Worm (Caenorhabditis elegans) whole organism, L4 larva: Measurements from ENCODE around the gene unc-64.

Experiments
- D1046.2 ChIP-seq: fragments of 200-800 bp; sonication (Bioruptor generic); IDR thresholded peaks from 2 replicates; pipeline ENCODE4 v1.3.6; 2022; ENCODE audit warnings: missing genetic modification characterization, missing compliant biosample characterization
- F49E8.2 ChIP-seq: sonication (generic microtip); optimal IDR thresholded peaks from 2 replicates; lab custom pipeline; 2016; ENCODE audit warnings: missing compliant biosample characterization, mild to moderate bottlenecking, missing genetic modification characterization, borderline replicate concordance
- R02D3.7 ChIP-seq: fragments of 150-350 bp; sonication (generic microtip); optimal IDR thresholded peaks from 3 replicates; lab custom pipeline; 2014; ENCODE audit warnings: missing biosample characterization, missing genetic modification characterization
- Y5F2A.4 ChIP-seq: fragments of 200-800 bp; sonication (Bioruptor generic); optimal IDR thresholded peaks from 2 replicates; lab custom pipeline; 2018; ENCODE audit warnings: mild to moderate bottlenecking, missing genetic modification characterization, missing compliant biosample characterization
- Y75B8A.6 ChIP-seq: fragments of 200-800 bp; sonication (Bioruptor generic); IDR thresholded peaks from 2 replicates; pipeline ENCODE4 v1.3.6; 2022; ENCODE audit warnings: missing genetic modification reagents, missing genetic modification characterization, missing compliant biosample characterization
- ama-1 ChIP-seq: fragments of 150-350 bp; optimal IDR thresholded peaks from 2 replicates; lab custom pipeline; 2014; ENCODE audit warnings: inconsistent platforms, mixed read lengths
- arid-1 ChIP-seq: fragments of 200-800 bp; sonication (Bioruptor generic); conservative IDR thresholded peaks from 2 replicates; pipeline ENCODE4 v1.3.6; 2022; ENCODE audit warnings: missing genetic modification reagents, missing genetic modification characterization, missing compliant biosample characterization
- attf-4 ChIP-seq: sonication (generic microtip); optimal IDR thresholded peaks from 3 replicates; lab custom pipeline; 2017; ENCODE audit warnings: missing biosample characterization, missing genetic modification characterization
- ceh-32 ChIP-seq: sonication (generic microtip); optimal IDR thresholded peaks from 2 replicates; lab custom pipeline; 2016; ENCODE audit warnings: mild to moderate bottlenecking, missing genetic modification characterization, missing compliant biosample characterization; ENCODE audit not compliant: poor library complexity
- ceh-62 ChIP-seq: sonication (generic microtip); optimal IDR thresholded peaks from 2 replicates; lab custom pipeline; 2017; ENCODE audit warnings: missing biosample characterization, missing genetic modification characterization
- cey-2 ChIP-seq: sonication (generic microtip); optimal IDR thresholded peaks from 3 replicates; lab custom pipeline; 2017; ENCODE audit warnings: missing genetic modification characterization, mild to moderate bottlenecking, missing compliant biosample characterization, antibody characterized with exemption, borderline replicate concordance; ENCODE audit not compliant: insufficient read depth
- daf-16 ChIP-seq, 3 experiments: sonication (generic microtip); optimal IDR thresholded peaks; 2 replicates each; lab custom pipeline; 2016 to 2017; ENCODE audit warnings: missing genetic modification characterization in 3 of 3, missing genetic modification reagents in 3 of 3, mild to moderate bottlenecking in 2 of 3, missing compliant biosample characterization in 2 of 3, missing biosample characterization in 1 of 3, moderate library complexity in 1 of 3
- dmd-9 ChIP-seq: fragments of 200-800 bp; sonication (Bioruptor generic); IDR thresholded peaks from 2 replicates; pipeline ENCODE4 v1.3.6; 2022; ENCODE audit warnings: missing genetic modification reagents, missing genetic modification characterization, missing compliant biosample characterization
- duxl-1 ChIP-seq: sonication (generic microtip); optimal IDR thresholded peaks from 2 replicates; lab custom pipeline; 2016; ENCODE audit warnings: mild to moderate bottlenecking, missing genetic modification characterization, moderate library complexity, missing compliant biosample characterization; ENCODE audit not compliant: poor library complexity
- fos-1 ChIP-seq: fragments of 150-350 bp; optimal IDR thresholded peaks from 2 replicates; lab custom pipeline; 2014; ENCODE audit warnings: missing biosample characterization, missing genetic modification characterization
- hlh-11 ChIP-seq: fragments of 200-800 bp; sonication (Bioruptor generic); optimal IDR thresholded peaks from 2 replicates; lab custom pipeline; 2018; ENCODE audit warnings: mild to moderate bottlenecking, missing genetic modification characterization, missing compliant biosample characterization
- hlh-30 ChIP-seq: sonication (generic microtip); optimal IDR thresholded peaks from 2 replicates; lab custom pipeline; 2017; ENCODE audit warnings: antibody characterized with exemption, mild to moderate bottlenecking, missing genetic modification characterization, missing compliant biosample characterization; ENCODE audit not compliant: insufficient read depth
- hmg-1.1 ChIP-seq: fragments of 200-800 bp; sonication (Bioruptor generic); IDR thresholded peaks from 2 replicates; pipeline ENCODE4 v1.3.6; 2022; ENCODE audit warnings: missing genetic modification reagents, missing genetic modification characterization, missing compliant biosample characterization
- lin-13 ChIP-seq: fragments of 150-350 bp; optimal IDR thresholded peaks from 2 replicates; lab custom pipeline; 2014; ENCODE audit warnings: missing biosample characterization, missing genetic modification reagents, missing genetic modification characterization
- lin-29 ChIP-seq: fragments of 200-800 bp; sonication (Bioruptor generic); IDR thresholded peaks from 2 replicates; pipeline ENCODE4 v1.3.6; 2022; ENCODE audit warnings: missing genetic modification reagents, missing genetic modification characterization, missing compliant biosample characterization
- lir-3 ChIP-seq: sonication (generic microtip); optimal IDR thresholded peaks from 2 replicates; lab custom pipeline; 2016; ENCODE audit warnings: mild to moderate bottlenecking, missing genetic modification characterization, missing compliant biosample characterization
- madf-5 ChIP-seq, 2 experiments: fragments of 200-800 bp; sonication (Bioruptor generic); IDR thresholded peaks; 2 replicates each; pipeline ENCODE4 v1.3.6; 2022; ENCODE audit warnings: missing compliant biosample characterization in 2 of 2, missing genetic modification characterization in 2 of 2
- mes-2 ChIP-seq: sonication (generic microtip); optimal IDR thresholded peaks from 2 replicates; lab custom pipeline; 2016; ENCODE audit warnings: missing genotype, mild to moderate bottlenecking, missing genetic modification characterization, missing compliant biosample characterization; ENCODE audit not compliant: poor library complexity, severe bottlenecking
- mxl-3 ChIP-seq: fragments of 200-800 bp; sonication (Bioruptor generic); optimal IDR thresholded peaks from 2 replicates; lab custom pipeline; 2018; ENCODE audit warnings: mild to moderate bottlenecking, missing genetic modification characterization, missing compliant biosample characterization
- nhr-10 ChIP-seq: fragments of 150-350 bp; optimal IDR thresholded peaks from 2 replicates; lab custom pipeline; 2014; ENCODE audit warnings: missing biosample characterization, missing genetic modification characterization
- nhr-111 ChIP-seq: fragments of 200-800 bp; sonication (Bioruptor generic); optimal IDR thresholded peaks from 2 replicates; lab custom pipeline; 2018; ENCODE audit warnings: mild to moderate bottlenecking, missing genetic modification characterization, missing compliant biosample characterization
- nhr-76 ChIP-seq: fragments of 150-350 bp; optimal IDR thresholded peaks from 2 replicates; lab custom pipeline; 2014; ENCODE audit warnings: missing biosample characterization, missing genetic modification characterization
- nhr-77 ChIP-seq: fragments of 150-350 bp; optimal IDR thresholded peaks from 2 replicates; lab custom pipeline; 2014; ENCODE audit warnings: missing biosample characterization, missing genetic modification characterization
- php-3 ChIP-seq: fragments of 200-800 bp; sonication (Bioruptor generic); IDR thresholded peaks from 2 replicates; pipeline ENCODE4 v1.3.6; 2022; ENCODE audit warnings: missing genetic modification reagents, missing genetic modification characterization, missing compliant biosample characterization
- pqm-1 ChIP-seq: sonication (generic microtip); optimal IDR thresholded peaks from 2 replicates; lab custom pipeline; 2017; ENCODE audit warnings: missing biosample characterization, missing genetic modification characterization
- saeg-2 ChIP-seq: fragments of 200-800 bp; sonication (Bioruptor generic); IDR thresholded peaks from 2 replicates; pipeline ENCODE4 v1.3.6; 2022; ENCODE audit warnings: missing genetic modification reagents, missing genetic modification characterization, missing compliant biosample characterization
- sdz-12 ChIP-seq: fragments of 200-800 bp; sonication (Bioruptor generic); optimal IDR thresholded peaks from 2 replicates; lab custom pipeline; 2018; ENCODE audit warnings: mild to moderate bottlenecking, missing genetic modification characterization, missing compliant biosample characterization
- skn-1 ChIP-seq: fragments of 150-350 bp; optimal IDR thresholded peaks from 2 replicates; lab custom pipeline; 2014; ENCODE audit warnings: missing biosample characterization, missing genetic modification characterization
- snpc-1.2 ChIP-seq: fragments of 200-800 bp; sonication (Bioruptor generic); IDR thresholded peaks from 2 replicates; pipeline ENCODE4 v1.3.6; 2022; ENCODE audit warnings: missing genetic modification reagents, missing genetic modification characterization, missing compliant biosample characterization
- unc-130 ChIP-seq: sonication (generic microtip); optimal IDR thresholded peaks from 2 replicates; lab custom pipeline; 2016; ENCODE audit warnings: missing genetic modification reagents, missing genetic modification characterization, missing compliant biosample characterization
- unc-62 ChIP-seq, 3 experiments: fragments of 150-350 bp in 1 of 3; sonication (generic microtip); optimal IDR thresholded peaks in 2 of 3; peaks in 1 of 3; 1 replicate in 1 of 3; 2 replicates in 2 of 3; lab custom pipeline; 2014 to 2017; ENCODE audit warnings: missing biosample characterization in 3 of 3, missing genetic modification characterization in 3 of 3, missing genetic modification reagents in 3 of 3, missing genotype in 1 of 3
- zfp-3 ChIP-seq: fragments of 200-800 bp; sonication (Bioruptor generic); conservative IDR thresholded peaks from 2 replicates; pipeline ENCODE4 v1.3.6; 2022; ENCODE audit warnings: missing genetic modification reagents, missing genetic modification characterization, missing compliant biosample characterization
- zip-2 ChIP-seq: fragments of 150-350 bp; optimal IDR thresholded peaks from 2 replicates; lab custom pipeline; 2014; ENCODE audit warnings: missing biosample characterization, missing genetic modification characterization
- ztf-7 ChIP-seq: fragments of 150-350 bp; optimal IDR thresholded peaks from 2 replicates; lab custom pipeline; 2014; ENCODE audit warnings: missing biosample characterization, missing genetic modification characterization

The unc-64 gene

DNA sequence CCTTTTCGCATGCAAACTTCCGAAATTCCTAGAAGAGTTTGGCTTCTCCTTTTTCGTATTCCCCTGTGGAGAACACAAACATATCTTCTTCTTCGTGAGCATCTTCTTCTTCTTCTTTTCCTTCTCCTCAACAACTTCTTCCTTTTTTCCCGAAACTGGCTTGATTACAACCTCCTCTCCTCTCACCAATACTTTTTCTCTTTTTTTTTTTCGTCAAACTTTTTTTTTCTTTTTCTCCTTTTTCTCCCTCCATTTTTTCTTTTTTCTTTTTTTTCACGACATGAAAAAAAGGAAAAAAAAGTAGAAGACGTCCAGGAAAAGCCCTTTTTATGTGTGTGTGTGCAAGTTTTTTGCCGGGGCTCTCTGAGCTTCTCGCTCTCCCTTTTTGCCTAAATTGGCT is 6.2 kb upstream of the unc-64 start (continued):
- TF ChIP-seq ceh-62 (tag; lab: Kevin White, UChicago): no peak
- no peak for TF ChIP-seq daf-16 (GFP tag; optimal IDR thresholded peaks at IDR 0.05; lab: Kevin White, UChicago)
- TF ChIP-seq daf-16 (tag; optimal IDR thresholded peaks at IDR 0.05; lab: Kevin White, UChicago): no peak
- no peak for TF ChIP-seq arid-1
- no peak for TF ChIP-seq ceh-32 (tag; lab: Kevin White, UChicago)
- TF ChIP-seq snpc-1.2 (GFP tag; lab: Robert Waterston, UW): no peak
- TF ChIP-seq R02D3.7 (tag; lab: Kevin White, UChicago): no peak
- TF ChIP-seq nhr-111 (GFP tag; lab: Kevin White, UChicago): no peak
- no peak for TF ChIP-seq ama-1
- no peak for TF ChIP-seq Y5F2A.4 (GFP tag; lab: Kevin White, UChicago)
- TF ChIP-seq ztf-7 (tag; lab: Kevin White, UChicago): no peak
- TF ChIP-seq unc-62 (GFP tag; optimal IDR thresholded peaks at IDR 0.05 in 1 of 2; lab: Kevin White, UChicago): peak in 1 of 2 experiments; percentile 97
- no peak for TF ChIP-seq unc-62 (tag; optimal IDR thresholded peaks at IDR 0.05; lab: Kevin White, UChicago)
- no peak for TF ChIP-seq nhr-77 (tag; lab: Kevin White, UChicago)
- TF ChIP-seq php-3: no peak
- TF ChIP-seq Y75B8A.6 (GFP tag; lab: Robert Waterston, UW): no peak
- TF ChIP-seq saeg-2 (GFP tag; lab: Robert Waterston, UW): no peak
- TF ChIP-seq pqm-1 (tag; lab: Kevin White, UChicago): no peak
- TF ChIP-seq D1046.2 (GFP tag; lab: Robert Waterston, UW): no peak
- no peak for TF ChIP-seq skn-1 (tag; lab: Kevin White, UChicago)
- peak; percentile 14; the same call in 1 of the 2 replicates for TF ChIP-seq hmg-1.1 (GFP tag; lab: Robert Waterston, UW)
- no peak for TF ChIP-seq madf-5 (GFP tag; IDR thresholded peaks at IDR 0.05; lab: Robert Waterston, UW)
- no peak for TF ChIP-seq lin-29
- no peak for TF ChIP-seq mxl-3 (GFP tag; lab: Kevin White, UChicago)
- TF ChIP-seq sdz-12 (GFP tag; lab: Kevin White, UChicago): no peak
- no peak for TF ChIP-seq fos-1 (tag; lab: Kevin White, UChicago)
- no peak for TF ChIP-seq lir-3 (tag; lab: Kevin White, UChicago)
- no peak for TF ChIP-seq nhr-76 (tag; lab: Kevin White, UChicago)
- no peak for TF ChIP-seq F49E8.2 (tag; lab: Kevin White, UChicago)
- TF ChIP-seq nhr-10: no peak
- TF ChIP-seq lin-13 (GFP tag; lab: Kevin White, UChicago): no peak
- TF ChIP-seq mes-2 (tag; lab: Kevin White, UChicago): peak; percentile 17
- no peak for TF ChIP-seq dmd-9
- no peak for TF ChIP-seq zfp-3 (GFP tag; lab: Robert Waterston, UW)
- TF ChIP-seq duxl-1 (tag; lab: Kevin White, UChicago): no peak
- no peak for TF ChIP-seq cey-2 (tag; lab: Kevin White, UChicago)
- no peak for TF ChIP-seq hlh-11
- no peak for TF ChIP-seq unc-130 (GFP tag; lab: Kevin White, UChicago)
- no peak for TF ChIP-seq attf-4 (tag; lab: Kevin White, UChicago)

DNA sequence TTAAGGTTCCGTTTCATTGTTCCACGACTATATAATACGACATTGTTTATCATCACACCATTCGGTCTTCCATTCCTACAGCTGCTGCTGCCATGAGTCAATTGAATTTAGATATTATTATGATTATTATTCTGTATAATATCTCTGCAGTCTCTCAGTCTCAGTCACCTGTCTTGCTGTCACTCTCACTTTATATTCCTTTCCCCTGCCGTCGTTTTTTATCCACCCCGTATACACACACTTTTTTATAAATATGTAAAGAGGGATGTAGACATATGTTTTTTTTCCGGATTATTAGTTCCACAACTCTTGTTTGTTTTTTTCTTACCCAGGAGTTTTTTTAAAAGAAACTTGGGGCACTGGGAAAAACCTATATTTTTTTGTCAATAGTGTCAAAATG is 4.8 kb upstream of the unc-64 start:
- TF ChIP-seq hlh-30 (peak; percentile 17), zip-2 (no peak)
